Fruit fly (Drosophila melanogaster) S2 (cell line): ENCODE results near the gene NUCB1.

Experiments used
- CG8478 ChIP-seq: fragments of >200 bp; optimal IDR thresholded peaks from 2 replicates; lab custom pipeline; 2018
- CTCF ChIP-seq, 2 experiments: fragments of >200 bp; optimal IDR thresholded peaks; 2 replicates each; lab custom pipeline; 2018

Gene NUCB1

dm6 chr3L:17806357-17807025 is 4.4 kb upstream of the NUCB1 start, which contains the start of gene CG32187:
Gene CG32187 (minus strand): TSS chr3L:17806365.
- TF ChIP-seq CTCF (optimal IDR thresholded peaks at IDR 0.05; lab: Kevin White, UChicago), result no peak
- no peak for TF ChIP-seq CG8478 (lab: Kevin White, UChicago)

DNA sequence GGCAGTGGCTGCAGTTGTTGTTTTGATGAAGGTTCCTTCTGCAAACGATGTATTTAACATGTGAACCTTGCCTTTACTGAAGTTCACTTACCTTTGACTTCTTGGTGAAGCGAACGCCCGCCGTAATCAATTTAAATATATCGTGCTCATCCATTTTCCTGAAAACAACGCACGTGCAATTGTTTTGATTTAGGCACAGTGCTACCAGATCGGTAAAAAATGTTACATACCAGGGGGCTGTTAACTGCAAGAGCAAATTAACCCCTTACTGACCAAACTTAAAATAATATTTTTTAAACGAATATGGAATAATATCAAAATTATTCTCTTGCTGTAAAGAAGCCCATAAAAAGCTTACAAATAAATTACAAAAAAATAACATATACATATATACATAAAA is 2.4 kb upstream of the NUCB1 start, which contains the start of gene ais:
Gene ais, minus strand, starts transcription at position 205 of the 400 bp plus-strand sequence.
- TF ChIP-seq CG8478 (lab: Kevin White, UChicago) (no peak), CTCF (optimal IDR thresholded peaks at IDR 0.05; lab: Kevin White, UChicago) (no peak)

DNA sequence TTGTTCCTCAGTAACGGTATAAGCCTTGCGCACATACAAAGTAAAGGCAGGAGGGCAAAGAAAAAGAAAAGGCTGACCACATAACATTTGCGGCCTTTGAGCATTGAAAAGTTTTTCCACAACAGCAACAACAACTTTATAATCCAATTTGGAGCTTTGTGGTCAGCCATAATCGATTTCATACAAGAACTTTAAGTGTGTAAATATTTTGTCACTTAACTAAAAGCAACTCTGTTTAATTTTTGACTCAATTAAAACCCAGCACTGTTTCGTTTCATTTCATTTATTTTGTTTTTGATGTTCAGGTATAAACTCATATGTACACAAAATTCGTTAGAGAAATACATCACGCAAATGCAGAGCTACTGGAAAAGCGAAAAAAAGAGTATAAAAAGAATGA is 4.6 kb downstream of the NUCB1 start, which contains the start of gene CG42816:
Gene CG42816, minus strand, starts transcription at position 101 of the 400 bp plus-strand sequence.
- no peak for TF ChIP-seq CG8478 (lab: Kevin White, UChicago)

DNA sequence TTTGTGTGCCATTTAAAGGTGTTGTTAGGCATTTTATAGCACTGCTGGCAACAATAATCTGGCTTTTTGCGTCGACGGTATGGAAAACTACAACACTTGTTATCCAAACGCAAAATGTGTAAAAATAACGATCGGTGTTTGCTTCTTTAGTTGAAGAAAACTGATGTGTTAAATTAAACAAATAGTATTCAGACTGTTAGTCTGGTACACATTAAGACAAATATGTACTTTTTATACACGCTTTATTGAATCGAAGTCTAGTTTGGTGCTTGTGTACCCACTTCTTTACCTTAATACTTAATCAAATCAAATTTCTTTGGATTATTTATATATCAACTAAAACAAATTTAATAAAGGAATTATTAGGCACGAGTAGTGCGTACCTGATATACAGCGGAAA is 10.6 kb downstream of the NUCB1 start:
- TF ChIP-seq CTCF (optimal IDR thresholded peaks at IDR 0.05; lab: Kevin White, UChicago) (no peak), CG8478 (lab: Kevin White, UChicago) (no peak)

DNA sequence AAGACGTTTGTCGTGTGGAACGTTAAGA is 10.8 kb downstream of the NUCB1 start, which contains the start of gene CG42815:
Gene CG42815, minus strand, starts transcription at position 20 of the 28 bp plus-strand sequence.
- TF ChIP-seq CG8478 (lab: Kevin White, UChicago) (no peak), CTCF (optimal IDR thresholded peaks at IDR 0.05; lab: Kevin White, UChicago) (no peak)

- TF ChIP-seq CG8478 (lab: Kevin White, UChicago), result no peak
- no peak for TF ChIP-seq CTCF (optimal IDR thresholded peaks at IDR 0.05; lab: Kevin White, UChicago)
These were observed 11.0 kb downstream of the NUCB1 start for dm6 chr3L:17791067-17791466.

DNA sequence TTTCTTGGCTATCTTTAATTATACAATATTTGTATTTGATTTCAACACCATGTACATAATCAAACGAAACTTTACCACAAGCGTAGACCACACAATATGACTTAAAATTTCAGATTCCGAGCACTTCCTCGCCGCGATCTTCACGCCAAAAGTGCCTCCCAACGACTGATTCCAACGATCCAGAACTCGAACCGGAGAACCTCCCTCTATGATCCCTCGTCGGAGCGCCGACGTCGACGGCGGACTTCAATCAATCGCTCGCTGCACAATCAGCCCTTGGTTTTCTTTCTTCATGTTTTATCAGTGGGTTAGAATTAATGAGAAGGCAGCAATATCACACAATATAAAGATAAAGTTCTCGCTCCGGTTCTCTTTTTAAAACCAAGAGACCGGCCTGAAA is 38.1 kb downstream of the NUCB1 start, which contains the start of the genes Adgf-A and Adgf-A2:
Gene Adgf-A, minus strand, starts transcription at position 172 of the 400 bp plus-strand sequence.
Gene Adgf-A2, minus strand, starts transcription at position 172 of the 400 bp plus-strand sequence.
- TF ChIP-seq CG8478 (lab: Kevin White, UChicago) (no peak), CTCF (optimal IDR thresholded peaks at IDR 0.05; lab: Kevin White, UChicago) (peak in 1 of 2 experiments; percentile 17)

DNA sequence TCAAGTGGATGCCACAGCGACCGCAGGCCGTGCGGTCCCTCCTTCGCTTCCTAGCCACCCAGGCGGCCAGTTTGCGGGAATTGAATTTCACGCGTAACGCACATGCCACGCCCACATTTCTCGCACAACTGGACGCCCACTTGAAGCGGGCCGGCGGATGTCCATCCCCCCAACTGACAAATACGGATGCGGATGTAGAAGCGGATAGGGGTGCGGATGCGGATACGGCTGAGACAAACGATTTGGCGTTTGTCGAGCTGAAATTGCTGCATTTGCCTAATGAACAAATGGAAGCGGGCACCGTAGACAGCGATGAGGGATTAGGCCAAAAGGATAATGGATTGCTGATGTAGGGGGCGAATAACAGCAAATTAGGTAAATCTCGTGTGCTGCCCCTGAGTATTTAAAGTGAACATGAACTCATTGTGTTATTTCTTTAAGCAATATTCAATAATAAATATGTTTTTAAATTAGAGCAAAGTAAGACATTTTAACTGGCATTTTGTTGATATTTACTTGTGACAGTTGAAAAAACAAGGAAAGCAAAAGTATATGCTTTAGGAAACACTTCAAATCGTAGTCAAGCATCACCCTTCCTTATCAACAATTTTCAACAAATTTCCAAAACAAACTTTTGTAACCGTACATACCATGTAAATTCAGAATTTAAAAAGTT is 42.9 kb downstream of the NUCB1 start, which contains the start of gene CG32181:
Gene CG32181, plus strand, starts transcription at position 626 of the 676 bp plus-strand sequence.
- TF ChIP-seq CG8478 (lab: Kevin White, UChicago), result no peak
- TF ChIP-seq CTCF (optimal IDR thresholded peaks at IDR 0.05; lab: Kevin White, UChicago), result no peak

- no peak for TF ChIP-seq CG8478 (lab: Kevin White, UChicago)
- TF ChIP-seq CTCF (optimal IDR thresholded peaks at IDR 0.05; lab: Kevin White, UChicago), result no peak
These were observed 44.1 kb downstream of the NUCB1 start, which contains the start of gene CG32182 for dm6 chr3L:17758084-17758211. Gene CG32182 (plus strand): TSS chr3L:17758112.

DNA sequence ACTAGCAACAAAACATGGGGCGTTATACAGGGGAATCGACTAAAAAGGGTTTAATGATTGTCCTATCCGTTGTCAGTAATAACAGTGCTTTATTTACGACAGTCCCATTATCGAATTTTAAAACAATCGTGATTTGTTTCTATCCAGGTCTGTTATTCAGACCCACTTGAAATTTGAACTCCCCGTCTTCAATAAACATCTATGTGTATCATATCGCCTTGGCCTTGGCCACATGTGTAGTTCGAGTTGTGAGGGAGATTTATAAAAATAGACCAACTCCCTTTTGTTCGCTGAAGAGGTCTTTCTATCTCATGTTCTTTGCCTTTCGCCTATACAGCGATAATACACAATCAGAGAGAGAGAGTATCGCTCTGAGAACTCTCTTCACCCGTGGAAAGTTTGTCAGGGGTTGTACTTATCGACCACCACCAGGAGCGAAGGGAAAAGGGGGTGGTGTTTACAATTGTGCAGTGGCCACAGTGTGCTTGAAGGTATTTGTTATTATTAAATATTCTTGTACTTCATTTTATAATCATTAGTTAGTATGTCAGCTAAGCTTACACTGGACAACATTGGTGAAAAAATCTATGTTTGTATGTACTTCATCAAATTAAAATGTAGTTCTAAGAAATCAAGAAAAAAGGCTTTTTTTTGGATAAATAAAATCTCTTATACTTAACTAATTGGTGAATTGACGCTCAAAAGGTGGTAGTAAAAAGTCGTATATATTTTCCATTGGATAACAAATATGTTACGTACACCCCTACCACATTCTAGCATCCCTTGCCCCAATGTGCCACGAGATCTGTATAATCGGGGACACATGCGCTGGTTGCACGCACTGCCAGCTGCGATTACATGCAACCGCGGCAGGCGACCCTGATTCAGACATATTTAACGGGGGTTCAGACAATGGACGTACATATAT is 44.7 kb downstream of the NUCB1 start:
- TF ChIP-seq CG8478 (lab: Kevin White, UChicago), result no peak

DNA sequence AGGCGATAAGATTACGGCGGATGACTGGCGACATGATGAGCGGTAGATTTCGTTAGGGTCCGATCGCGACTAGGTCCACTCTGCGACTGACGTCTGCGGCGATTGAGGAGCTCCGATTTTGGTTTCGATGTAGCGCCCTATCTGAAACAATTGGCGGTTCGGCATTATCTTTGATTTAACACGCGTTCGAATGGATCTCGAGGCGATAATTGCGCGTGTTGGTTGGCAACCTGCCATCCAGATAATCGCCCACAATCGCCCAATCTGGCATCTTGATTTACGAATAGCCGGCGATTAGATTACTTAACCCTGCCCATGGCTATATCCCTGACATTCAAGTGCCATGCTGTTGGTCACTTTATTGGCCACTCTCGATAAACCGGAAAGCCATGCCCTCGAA is 47.8 kb downstream of the NUCB1 start:
- no peak for TF ChIP-seq CTCF (optimal IDR thresholded peaks at IDR 0.05; lab: Kevin White, UChicago)
- no peak for TF ChIP-seq CG8478 (lab: Kevin White, UChicago)

DNA sequence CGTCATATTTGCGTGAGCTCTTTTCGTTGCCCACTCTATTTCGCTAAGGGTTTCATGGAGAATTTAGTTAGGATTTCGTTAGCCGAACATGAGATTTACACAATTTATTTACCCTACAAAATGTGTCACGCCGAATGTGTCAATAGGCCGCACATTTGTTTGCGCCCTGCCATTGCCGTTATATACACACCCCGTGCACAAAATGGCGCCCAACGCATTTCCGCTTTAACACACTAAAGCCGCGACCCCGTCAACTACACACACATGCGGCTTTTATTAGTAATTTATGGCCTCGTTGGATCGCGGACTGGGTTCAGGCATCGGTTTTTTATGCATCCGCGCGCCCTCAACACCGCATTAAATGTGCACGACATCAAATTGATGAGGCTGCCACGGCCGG is 51.6 kb downstream of the NUCB1 start, which contains the start of gene Adgf-B:
Gene Adgf-B, minus strand, starts transcription at position 101 of the 400 bp plus-strand sequence.
- TF ChIP-seq CG8478 (lab: Kevin White, UChicago), result no peak
- TF ChIP-seq CTCF (optimal IDR thresholded peaks at IDR 0.05; lab: Kevin White, UChicago), result no peak
